Fruit fly (Drosophila melanogaster): ENCODE results near the gene CG13124.

DNA sequence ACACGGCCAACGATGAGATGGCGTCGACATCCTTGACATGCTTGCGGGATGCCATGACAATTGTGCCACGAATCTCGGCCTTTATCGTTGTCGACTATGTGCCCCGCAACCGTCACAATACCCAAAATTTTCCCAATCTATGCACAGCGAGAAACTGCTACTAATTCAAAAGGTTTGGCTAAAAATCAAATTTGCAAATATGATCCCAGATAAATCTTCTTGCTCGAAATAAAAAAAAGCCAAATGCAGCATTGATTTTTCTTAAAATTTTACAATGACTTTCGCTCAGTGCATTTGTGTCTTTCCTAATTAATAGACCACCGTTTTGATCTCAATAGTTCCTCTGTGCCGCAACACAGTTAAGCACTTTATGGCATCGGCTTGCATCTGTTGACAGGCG, 45.5 kb downstream of the CG13124 start:
- TF ChIP-seq CG34367 (tag; optimal IDR thresholded peaks at IDR 0.05) (no peak), EcR (GFP tag; optimal IDR thresholded peaks at IDR 0.05) (no peak), D1 (tag; optimal IDR thresholded peaks at IDR 0.05) (no peak), CG32121 (GFP tag; IDR thresholded peaks at IDR 0.05) (no peak), CG15710 (tag; optimal IDR thresholded peaks at IDR 0.05) (no peak), Pif1B (GFP tag; optimal IDR thresholded peaks at IDR 0.05) (no peak), gl (tag; optimal IDR thresholded peaks at IDR 0.05) (no peak), CG14655 (GFP tag; optimal IDR thresholded peaks at IDR 0.05) (no peak), CG12605 (GFP tag; IDR thresholded peaks at IDR 0.05) (no peak), fd96Ca (GFP tag; IDR thresholded peaks at IDR 0.05) (no peak), Pif1A (GFP tag; optimal IDR thresholded peaks at IDR 0.05) (no peak), CG9948 (tag; optimal IDR thresholded peaks at IDR 0.05) (no peak), CG13204 (GFP tag; optimal IDR thresholded peaks at IDR 0.05) (no peak)
